Worm (Caenorhabditis elegans): ENCODE results near the gene R07H5.11.

- TF ChIP-seq F16B12.6 (tag; optimal IDR thresholded peaks at IDR 0.05) (no peak), nhr-76 (tag; optimal IDR thresholded peaks at IDR 0.05) (no peak), zag-1 (tag; optimal IDR thresholded peaks at IDR 0.05) (no peak), jun-1 (tag; optimal IDR thresholded peaks at IDR 0.05) (no peak), ceh-82 (tag; optimal IDR thresholded peaks at IDR 0.05) (no peak), mep-1 (tag; optimal IDR thresholded peaks at IDR 0.05) (no peak), nhr-12 (tag; optimal IDR thresholded peaks at IDR 0.05) (no peak), pqm-1 (tag; optimal IDR thresholded peaks at IDR 0.05) (no peak), nhr-237 (tag; optimal IDR thresholded peaks at IDR 0.05) (no peak), snpc-4 (tag; optimal IDR thresholded peaks at IDR 0.05) (no peak), elt-3 (tag; optimal IDR thresholded peaks at IDR 0.05) (no peak), lin-39 (tag; optimal IDR thresholded peaks at IDR 0.05) (no peak), elt-2 (tag; optimal IDR thresholded peaks at IDR 0.05) (no peak), lin-15B (tag; optimal IDR thresholded peaks at IDR 0.05) (no peak)
Observed at ce11 chrIV:11186729-11187128, 15.8 kb upstream of the R07H5.11 start, which contains the start of gene sdz-27.
